Fruit fly (Drosophila melanogaster) whole organism, pupa: ENCODE data around the gene GABA-B-R1.

ENCODE experiments used
- CG10348 ChIP-seq: fragments of 200-800 bp; sonication (Bioruptor generic); IDR thresholded peaks from 2 replicates; pipeline ENCODE4 v1.3.6; 2022; ENCODE audit warnings: missing biosample characterization, missing genetic modification characterization
- CG12605 ChIP-seq: fragments of 200-800 bp; sonication (Bioruptor generic); IDR thresholded peaks from 2 replicates; pipeline ENCODE4 v1.3.6; 2022; ENCODE audit warnings: missing biosample characterization, missing genetic modification characterization
- CG13204 ChIP-seq: fragments of 200-800 bp; sonication (Bioruptor generic); optimal IDR thresholded peaks from 2 replicates; lab custom pipeline; 2018; ENCODE audit warnings: missing biosample characterization, mild to moderate bottlenecking, missing genetic modification characterization, moderate library complexity
- CG14655 ChIP-seq: fragments of 200-800 bp; sonication (Bioruptor generic); optimal IDR thresholded peaks from 3 replicates; lab custom pipeline; 2017; ENCODE audit warnings: mild to moderate bottlenecking, missing biosample characterization, missing genetic modification reagents, missing genetic modification characterization
- CG15710 ChIP-seq: fragments of 200-800 bp; sonication (Bioruptor generic); optimal IDR thresholded peaks from 2 replicates; lab custom pipeline; 2018; ENCODE audit warnings: missing biosample characterization, mild to moderate bottlenecking, missing genetic modification characterization, moderate library complexity
- CG17806 ChIP-seq: fragments of 200-800 bp; sonication (Bioruptor generic); optimal IDR thresholded peaks from 2 replicates; lab custom pipeline; 2018; ENCODE audit warnings: missing biosample characterization, mild to moderate bottlenecking, missing genetic modification characterization, moderate library complexity
- CG32121 ChIP-seq: fragments of 200-800 bp; sonication (Bioruptor generic); IDR thresholded peaks from 2 replicates; pipeline ENCODE4 v1.3.6; 2022; ENCODE audit warnings: missing biosample characterization, missing genetic modification characterization
- CG34367 ChIP-seq: fragments of 200-800 bp; sonication (Bioruptor generic); optimal IDR thresholded peaks from 2 replicates; lab custom pipeline; 2018; ENCODE audit warnings: missing biosample characterization, mild to moderate bottlenecking, missing genetic modification characterization
- CG4496 ChIP-seq: fragments of 200-800 bp; sonication (Bioruptor generic); IDR thresholded peaks from 3 replicates; pipeline ENCODE4 v1.3.6; 2022; ENCODE audit warnings: missing biosample characterization, missing genetic modification characterization
- CG8159 ChIP-seq: fragments of 200-800 bp; sonication (Bioruptor generic); optimal IDR thresholded peaks from 3 replicates; lab custom pipeline; 2018; ENCODE audit warnings: missing biosample characterization, mild to moderate bottlenecking, missing genetic modification characterization, moderate library complexity
- CG8301 ChIP-seq: fragments of 200-800 bp; sonication (Bioruptor generic); optimal IDR thresholded peaks from 2 replicates; lab custom pipeline; 2018; ENCODE audit warnings: missing biosample characterization, mild to moderate bottlenecking, missing genetic modification characterization
- CG9948 ChIP-seq: fragments of 200-800 bp; sonication (Bioruptor generic); optimal IDR thresholded peaks from 2 replicates; lab custom pipeline; 2018; ENCODE audit warnings: missing biosample characterization, mild to moderate bottlenecking, missing genetic modification characterization, moderate library complexity
- D1 ChIP-seq: fragments of 200-800 bp; sonication (Bioruptor generic); optimal IDR thresholded peaks from 2 replicates; lab custom pipeline; 2018; ENCODE audit warnings: missing biosample characterization, mild to moderate bottlenecking, missing genetic modification characterization, moderate library complexity
- EcR ChIP-seq: fragments of 200-800 bp; sonication (Bioruptor generic); optimal IDR thresholded peaks from 3 replicates; lab custom pipeline; 2019; ENCODE audit warnings: missing biosample characterization, missing genetic modification characterization, mild to moderate bottlenecking, moderate library complexity, missing genetic modification reagents
- Ets98B ChIP-seq: fragments of 200-800 bp; sonication (Bioruptor generic); IDR thresholded peaks from 2 replicates; pipeline ENCODE4 v1.3.6; 2022; ENCODE audit warnings: missing biosample characterization, missing genetic modification characterization
- Pif1A ChIP-seq: fragments of 200-800 bp; sonication (Bioruptor generic); optimal IDR thresholded peaks from 3 replicates; lab custom pipeline; 2016; ENCODE audit warnings: missing biosample characterization, missing genetic modification characterization
- Pif1B ChIP-seq: fragments of 200-800 bp; sonication (Bioruptor generic); optimal IDR thresholded peaks from 3 replicates; lab custom pipeline; 2016; ENCODE audit warnings: missing biosample characterization, missing genetic modification characterization
- Snoo ChIP-seq: fragments of 200-800 bp; sonication (Bioruptor generic); optimal IDR thresholded peaks from 3 replicates; lab custom pipeline; 2017; ENCODE audit warnings: missing biosample characterization, mild to moderate bottlenecking, missing genetic modification characterization, inconsistent platforms
- fd96Ca ChIP-seq: fragments of 200-800 bp; sonication (Bioruptor generic); IDR thresholded peaks from 3 replicates; pipeline ENCODE4 v1.3.6; 2022; ENCODE audit warnings: missing biosample characterization, missing genetic modification characterization
- gl ChIP-seq: fragments of 200-800 bp; sonication (Bioruptor generic); optimal IDR thresholded peaks from 2 replicates; lab custom pipeline; 2018; ENCODE audit warnings: missing biosample characterization, mild to moderate bottlenecking, missing genetic modification characterization
- rn ChIP-seq: fragments of 200-800 bp; sonication (Bioruptor generic); IDR thresholded peaks from 2 replicates; pipeline ENCODE4 v1.3.6; 2022; ENCODE audit warnings: missing biosample characterization, missing genetic modification characterization

Gene GABA-B-R1

dm6 chr2L:15016031-15016430, at the start of gene GABA-B-R1:
Gene GABA-B-R1, plus strand, starts transcription at chr2L:15016331.
- TF ChIP-seq Pif1B (GFP tag; lab: Kevin White, UChicago) (no peak), CG4496 (GFP tag; lab: Robert Waterston, UW) (no peak), CG34367 (tag; lab: Kevin White, UChicago) (no peak), CG9948 (no peak)

dm6 chr2L:14972133-14972532, 44.0 kb upstream of the GABA-B-R1 start, which contains the start of gene side-II:
Gene side-II, minus strand, starts transcription at chr2L:14972300.
- TF ChIP-seq rn (GFP tag; lab: Robert Waterston, UW) = 0 out of 2 replicates have a peak, but pooled peaks have one; percentile 9
- peak; percentile 62 for TF ChIP-seq CG4496 (GFP tag; lab: Robert Waterston, UW)
- TF ChIP-seq Snoo (tag; lab: Kevin White, UChicago) = no peak
- TF ChIP-seq CG10348 (GFP tag; lab: Robert Waterston, UW) = no peak

dm6 chr2L:14972836-14973235, 43.3 kb upstream of the GABA-B-R1 start:
- TF ChIP-seq Snoo (tag; lab: Kevin White, UChicago) = no peak
- TF ChIP-seq CG12605 (GFP tag; lab: Robert Waterston, UW) = no peak
- TF ChIP-seq CG34367 (tag; lab: Kevin White, UChicago) = no peak
- TF ChIP-seq D1 (tag; lab: Kevin White, UChicago) = no peak
- no peak for TF ChIP-seq Pif1B (GFP tag; lab: Kevin White, UChicago)
- no peak for TF ChIP-seq CG14655 (GFP tag; lab: Kevin White, UChicago)
- TF ChIP-seq CG10348 (GFP tag; lab: Robert Waterston, UW) = no peak
- TF ChIP-seq gl (tag; lab: Kevin White, UChicago) = no peak
- TF ChIP-seq fd96Ca (GFP tag; lab: Robert Waterston, UW) = no peak
- TF ChIP-seq CG15710 (tag; lab: Kevin White, UChicago) = no peak
- TF ChIP-seq CG13204 (GFP tag; lab: Kevin White, UChicago) = no peak
- no peak for TF ChIP-seq EcR
- TF ChIP-seq, all 21 proteins: peak for 0

- TF ChIP-seq CG12605 (GFP tag; lab: Robert Waterston, UW) = no peak
- TF ChIP-seq CG10348 (GFP tag; lab: Robert Waterston, UW) = no peak
These were observed 23.2 kb upstream of the GABA-B-R1 start for dm6 chr2L:14992889-14993288.

dm6 chr2L:14994834-14995506, 21.2 kb upstream of the GABA-B-R1 start:
- TF ChIP-seq EcR (no peak), Pif1B (GFP tag; lab: Kevin White, UChicago) (peak; percentile 15), rn (GFP tag; lab: Robert Waterston, UW) (no peak), CG32121 (no peak), gl (tag; lab: Kevin White, UChicago) (no peak), CG13204 (GFP tag; lab: Kevin White, UChicago) (no peak), CG8301 (no peak), Ets98B (GFP tag; lab: Robert Waterston, UW) (no peak), Snoo (tag; lab: Kevin White, UChicago) (no peak), CG15710 (tag; lab: Kevin White, UChicago) (peak; percentile 73), Pif1A (GFP tag; lab: Kevin White, UChicago) (no peak), CG10348 (GFP tag; lab: Robert Waterston, UW) (no peak), CG4496 (GFP tag; lab: Robert Waterston, UW) (peak; percentile 26; the same call in 1 of the 3 replicates), CG34367 (tag; lab: Kevin White, UChicago) (peak; percentile 47), fd96Ca (GFP tag; lab: Robert Waterston, UW) (no peak), CG9948 (peak; percentile 62), CG17806 (tag; lab: Kevin White, UChicago) (peak; percentile 39), CG14655 (GFP tag; lab: Kevin White, UChicago) (peak; percentile 17), CG12605 (GFP tag; lab: Robert Waterston, UW) (no peak), D1 (tag; lab: Kevin White, UChicago) (no peak), CG8159 (peak; percentile 74)

- TF ChIP-seq CG12605 (GFP tag; lab: Robert Waterston, UW) (peak; percentile 89), CG4496 (GFP tag; lab: Robert Waterston, UW) (peak; percentile 96), CG15710 (tag; lab: Kevin White, UChicago) (peak; percentile 98), CG10348 (GFP tag; lab: Robert Waterston, UW) (peak; percentile 74; the same call in 1 of the 2 replicates), fd96Ca (GFP tag; lab: Robert Waterston, UW) (peak; percentile 90), Ets98B (GFP tag; lab: Robert Waterston, UW) (peak; percentile 91), rn (GFP tag; lab: Robert Waterston, UW) (peak; percentile 91), Pif1B (GFP tag; lab: Kevin White, UChicago) (peak; percentile 92), CG13204 (GFP tag; lab: Kevin White, UChicago) (peak; percentile 79), CG34367 (tag; lab: Kevin White, UChicago) (peak; percentile 94), Pif1A (GFP tag; lab: Kevin White, UChicago) (peak; percentile 88), D1 (tag; lab: Kevin White, UChicago) (peak; percentile 96), Snoo (tag; lab: Kevin White, UChicago) (peak; percentile 85), EcR (peak; percentile 82), CG8159 (peak; percentile 98), CG8301 (peak; percentile 91), CG14655 (GFP tag; lab: Kevin White, UChicago) (peak; percentile 91), CG9948 (peak; percentile 96), gl (tag; lab: Kevin White, UChicago) (peak; percentile 90), CG17806 (tag; lab: Kevin White, UChicago) (peak; percentile 97), CG32121 (peak; percentile 97)
These were observed 20.3 kb upstream of the GABA-B-R1 start for dm6 chr2L:14995594-14996463.
